Worm (Caenorhabditis elegans): ENCODE data around the gene F56H11.2.
A peak's percentile ranks its signal among the peaks of the same experiment; 100 is the strongest.

F56H11.2 gene

DNA sequence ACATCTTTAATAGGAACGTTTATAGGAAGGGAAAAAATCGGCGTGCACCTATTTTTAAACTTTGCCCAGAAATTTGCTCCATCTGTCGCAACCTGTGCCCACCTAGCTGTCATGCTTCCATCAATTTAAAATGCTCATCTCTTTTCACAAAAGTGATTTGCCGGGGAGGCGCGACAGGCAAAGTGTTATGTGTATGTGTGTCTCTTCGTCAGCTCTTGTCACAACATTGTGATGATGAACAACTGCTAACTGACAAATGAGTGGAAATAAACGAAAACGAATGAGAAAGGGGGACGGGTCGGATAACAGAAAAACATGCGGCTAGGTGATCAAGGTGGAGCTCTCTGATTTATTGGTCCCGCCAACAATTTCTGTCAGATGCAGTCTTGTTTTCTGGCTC lies 5.2 kb upstream of the F56H11.2 start:
- TF ChIP-seq rnt-1 (tag; optimal IDR thresholded peaks at IDR 0.05): peak; percentile 79
- peak; percentile 12 for TF ChIP-seq snu-23 (GFP tag; optimal IDR thresholded peaks at IDR 0.05)
- peak in 1 of 2 experiments; percentile 6 for TF ChIP-seq lsy-2 (tag; optimal IDR thresholded peaks at IDR 0.05)
- peak; percentile 66 for TF ChIP-seq nhr-71 (tag; optimal IDR thresholded peaks at IDR 0.05)
- no peak for TF ChIP-seq zag-1 (tag; optimal IDR thresholded peaks at IDR 0.05)
- TF ChIP-seq lin-14 (GFP tag; optimal IDR thresholded peaks at IDR 0.05): peak; percentile 75
- no peak for TF ChIP-seq nhr-20 (tag; optimal IDR thresholded peaks at IDR 0.05)
- no peak for TF ChIP-seq mef-2 (tag; optimal IDR thresholded peaks at IDR 0.05)
- no peak for TF ChIP-seq nhr-90 (tag; optimal IDR thresholded peaks at IDR 0.05; ENCODE audit: poor library complexity)
- TF ChIP-seq fkh-10 (GFP tag; optimal IDR thresholded peaks at IDR 0.05): no peak
- TF ChIP-seq mab-9 (GFP tag; IDR thresholded peaks at IDR 0.05): no peak

- TF ChIP-seq nhr-28 (tag; optimal IDR thresholded peaks at IDR 0.05) (no peak), elt-2 (tag; optimal IDR thresholded peaks at IDR 0.05) (peak; percentile 39)
These were observed 4.5 kb upstream of the F56H11.2 start for ce11 chrIV:9537500-9537899.

DNA sequence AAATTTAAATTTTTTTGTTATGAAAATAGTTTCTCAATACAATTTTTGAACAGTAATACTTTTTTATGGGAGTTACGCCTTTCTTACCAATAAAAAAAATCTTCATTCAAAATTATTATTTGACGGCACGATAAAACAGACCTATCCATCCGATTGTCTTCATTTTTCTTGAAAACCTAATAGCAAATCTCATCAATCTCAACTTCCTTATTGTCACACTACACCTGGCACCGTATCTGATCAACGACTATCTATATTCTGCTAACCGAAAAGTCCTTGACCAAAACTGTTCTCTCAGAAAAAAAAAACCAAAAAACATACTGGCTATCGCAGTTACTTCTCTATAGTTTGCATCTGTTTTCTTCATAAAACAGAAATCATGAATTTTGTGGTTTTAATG lies 3.2 kb upstream of the F56H11.2 start:
- TF ChIP-seq hlh-4 (tag; optimal IDR thresholded peaks at IDR 0.05) (no peak), nhr-77 (tag; optimal IDR thresholded peaks at IDR 0.05) (no peak), nhr-85 (tag) (peak; percentile 82), lsy-2 (tag; optimal IDR thresholded peaks at IDR 0.05) (no peak), nhr-20 (tag; optimal IDR thresholded peaks at IDR 0.05) (peak; percentile 16), lin-14 (GFP tag; optimal IDR thresholded peaks at IDR 0.05) (peak; percentile 19), blmp-1 (tag; optimal IDR thresholded peaks at IDR 0.05) (peak; percentile 22), fkh-8 (tag; optimal IDR thresholded peaks at IDR 0.05) (no peak)

ce11 chrIV:9535105-9535504 lies 2.1 kb upstream of the F56H11.2 start:
- TF ChIP-seq nhr-71 (tag; optimal IDR thresholded peaks at IDR 0.05) (peak; percentile 55), lin-14 (GFP tag; optimal IDR thresholded peaks at IDR 0.05) (peak; percentile 47), nhr-19 (GFP tag; conservative IDR thresholded peaks at IDR 0.05) (peak; percentile 28), nhr-47 (tag; optimal IDR thresholded peaks at IDR 0.05) (no peak), nhr-90 (tag; optimal IDR thresholded peaks at IDR 0.05; ENCODE audit: poor library complexity) (peak; percentile 39), nhr-76 (tag; optimal IDR thresholded peaks at IDR 0.05) (no peak), ztf-11 (tag; optimal IDR thresholded peaks at IDR 0.05) (no peak), lin-35 (GFP tag; optimal IDR thresholded peaks at IDR 0.05) (peak in 1 of 2 experiments; percentile 20), aha-1 (tag; optimal IDR thresholded peaks at IDR 0.05) (no peak), lsy-2 (tag; optimal IDR thresholded peaks at IDR 0.05) (no peak), snu-23 (GFP tag; optimal IDR thresholded peaks at IDR 0.05) (peak; percentile 58), blmp-1 (tag; optimal IDR thresholded peaks at IDR 0.05) (peak; percentile 76), skn-1 (tag; optimal IDR thresholded peaks at IDR 0.05) (no peak), tbx-2 (tag; optimal IDR thresholded peaks at IDR 0.05) (peak; percentile 30), nhr-85 (tag) (peak; percentile 76), elt-3 (tag; optimal IDR thresholded peaks at IDR 0.05) (peak in 5 of 6 experiments; percentile 46 to 81 (median 76)), nhr-20 (tag; optimal IDR thresholded peaks at IDR 0.05) (peak; percentile 63), vab-15 (tag; optimal IDR thresholded peaks at IDR 0.05) (no peak)

DNA sequence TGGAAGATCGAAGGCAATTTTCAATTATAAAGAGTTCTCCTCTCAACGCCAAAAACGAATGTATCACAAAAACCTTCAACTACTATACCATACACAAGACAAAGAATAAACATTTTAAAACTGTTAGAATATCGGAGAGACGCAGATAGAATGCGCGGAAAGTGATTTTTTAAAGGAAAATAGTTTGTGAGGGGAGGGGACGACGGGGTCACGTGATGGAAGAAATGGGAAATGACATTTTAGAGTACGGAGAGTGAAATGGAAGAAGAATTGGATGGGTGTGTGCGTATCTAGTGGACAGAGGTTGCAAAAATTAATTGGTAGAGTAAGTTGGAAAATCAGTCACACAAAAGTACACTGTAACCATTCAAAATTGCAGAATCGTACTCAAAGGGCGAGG lies 1.4 kb upstream of the F56H11.2 start:
- no peak for TF ChIP-seq lin-39 (tag; optimal IDR thresholded peaks at IDR 0.05)
- TF ChIP-seq nhr-85 (tag): peak; percentile 96
- TF ChIP-seq unc-130 (tag; optimal IDR thresholded peaks at IDR 0.05): peak; percentile 21
- TF ChIP-seq hlh-17 (GFP tag; optimal IDR thresholded peaks at IDR 0.05; ENCODE audit: borderline replicate concordance): no peak
- TF ChIP-seq nhr-47 (tag; optimal IDR thresholded peaks at IDR 0.05): peak; percentile 62
- no peak for TF ChIP-seq sox-4 (tag; optimal IDR thresholded peaks at IDR 0.05)
- peak; percentile 55 for TF ChIP-seq swsn-7 (tag; optimal IDR thresholded peaks at IDR 0.05)
- no peak for TF ChIP-seq zag-1 (tag; optimal IDR thresholded peaks at IDR 0.05)
- no peak for TF ChIP-seq nhr-11 (tag; optimal IDR thresholded peaks at IDR 0.05)
- peak in 1 of 2 experiments; percentile 71 for TF ChIP-seq mdl-1 (tag; optimal IDR thresholded peaks at IDR 0.05)
- peak; percentile 86 for TF ChIP-seq mep-1 (tag; optimal IDR thresholded peaks at IDR 0.05)
- peak; percentile 88 for TF ChIP-seq snu-23 (GFP tag; optimal IDR thresholded peaks at IDR 0.05)
- no peak for TF ChIP-seq sup-37 (GFP tag; optimal IDR thresholded peaks at IDR 0.05)
- no peak for TF ChIP-seq nhr-76 (tag; optimal IDR thresholded peaks at IDR 0.05)
- TF ChIP-seq zip-4 (GFP tag; optimal IDR thresholded peaks at IDR 0.05): no peak
- TF ChIP-seq lin-14 (GFP tag; optimal IDR thresholded peaks at IDR 0.05): peak; percentile 85
- no peak for TF ChIP-seq unc-30 (tag; optimal IDR thresholded peaks at IDR 0.05)
- TF ChIP-seq nhr-84 (tag; optimal IDR thresholded peaks at IDR 0.05): no peak
- no peak for TF ChIP-seq egl-27 (tag; optimal IDR thresholded peaks at IDR 0.05)
- TF ChIP-seq ets-5 (GFP tag; IDR thresholded peaks at IDR 0.05): no peak
- TF ChIP-seq xbp-1 (tag; optimal IDR thresholded peaks at IDR 0.05): peak; percentile 59
- TF ChIP-seq hpl-2 (GFP tag; optimal IDR thresholded peaks at IDR 0.05): no peak
- TF ChIP-seq C16A3.4 (tag; optimal IDR thresholded peaks at IDR 0.05): peak; percentile 50

Measured in whole organism, L1 larva.